Worm (Caenorhabditis elegans): ENCODE data around the gene nuaf-3.

nuaf-3 gene

ce11 chrIV:11148788-11149366 lies 35.2 kb upstream of the nuaf-3 start:
- TF ChIP-seq C38D4.7 (GFP tag; optimal IDR thresholded peaks at IDR 0.05) (no peak), hlh-8 (tag; optimal IDR thresholded peaks at IDR 0.05) (no peak), lin-11 (tag; optimal IDR thresholded peaks at IDR 0.05) (no peak), elt-2 (tag; optimal IDR thresholded peaks at IDR 0.05) (no peak), unc-3 (GFP tag; conservative IDR thresholded peaks at IDR 0.05) (no peak), unc-3 (tag; optimal IDR thresholded peaks at IDR 0.05) (no peak), ama-1 (optimal IDR thresholded peaks at IDR 0.05) (no peak), nhr-232 (tag; optimal IDR thresholded peaks at IDR 0.05) (no peak), hlh-6 (tag; optimal IDR thresholded peaks at IDR 0.05) (no peak), pat-9 (tag; optimal IDR thresholded peaks at IDR 0.05) (no peak)

- TF ChIP-seq sox-2 (GFP tag; IDR thresholded peaks at IDR 0.05) (no peak), pros-1 (tag; optimal IDR thresholded peaks at IDR 0.05) (no peak), pqm-1 (tag; optimal IDR thresholded peaks at IDR 0.05) (no peak), ztf-16 (tag; optimal IDR thresholded peaks at IDR 0.05) (no peak), nhr-11 (tag; optimal IDR thresholded peaks at IDR 0.05) (no peak), tbx-2 (tag; optimal IDR thresholded peaks at IDR 0.05) (peak; percentile 44), ceh-31 (tag; optimal IDR thresholded peaks at IDR 0.05) (peak; percentile 50), K02D7.2 (tag; optimal IDR thresholded peaks at IDR 0.05) (no peak), ceh-14 (tag; optimal IDR thresholded peaks at IDR 0.05) (no peak), ama-1 (optimal IDR thresholded peaks at IDR 0.05) (no peak), gmeb-2 (tag; optimal IDR thresholded peaks at IDR 0.05) (peak; percentile 12), pag-3 (tag; optimal IDR thresholded peaks at IDR 0.05; ENCODE audit: borderline replicate concordance) (no peak), unc-42 (tag; optimal IDR thresholded peaks at IDR 0.05) (peak; percentile 46), pax-1 (tag; optimal IDR thresholded peaks at IDR 0.05) (peak; percentile 66), elt-2 (tag; optimal IDR thresholded peaks at IDR 0.05) (peak; percentile 48), pha-2 (tag; optimal IDR thresholded peaks at IDR 0.05) (no peak), ceh-9 (tag; optimal IDR thresholded peaks at IDR 0.05) (no peak), ceh-34 (tag; optimal IDR thresholded peaks at IDR 0.05) (peak; percentile 14), dmd-4 (tag; optimal IDR thresholded peaks at IDR 0.05; ENCODE audit: borderline replicate concordance) (no peak), hlh-13 (GFP tag; optimal IDR thresholded peaks at IDR 0.05) (no peak), ceh-2 (tag; optimal IDR thresholded peaks at IDR 0.05) (no peak), rnt-1 (tag; optimal IDR thresholded peaks at IDR 0.05) (peak; percentile 3), fax-1 (tag; optimal IDR thresholded peaks at IDR 0.05) (no peak), ahr-1 (tag; optimal IDR thresholded peaks at IDR 0.05) (no peak), eyg-1 (tag; optimal IDR thresholded peaks at IDR 0.05) (no peak), C08G9.2 (tag; optimal IDR thresholded peaks at IDR 0.05) (no peak), unc-86 (tag; optimal IDR thresholded peaks at IDR 0.05) (no peak), hlh-15 (tag; optimal IDR thresholded peaks at IDR 0.05) (no peak), ceh-22 (tag; optimal IDR thresholded peaks at IDR 0.05) (no peak), sox-4 (tag; optimal IDR thresholded peaks at IDR 0.05) (no peak), unc-55 (GFP tag; optimal IDR thresholded peaks at IDR 0.05) (peak; percentile 37), pat-9 (tag; optimal IDR thresholded peaks at IDR 0.05) (no peak), ceh-18 (tag; optimal IDR thresholded peaks at IDR 0.05) (peak; percentile 39), npax-4 (tag; optimal IDR thresholded peaks at IDR 0.05) (no peak), hlh-30 (tag; optimal IDR thresholded peaks at IDR 0.05; ENCODE audit: insufficient read depth) (no peak), ceh-45 (GFP tag; IDR thresholded peaks at IDR 0.05) (no peak), Y22D7AL.16 (tag; optimal IDR thresholded peaks at IDR 0.05) (no peak), ceh-6 (GFP tag; optimal IDR thresholded peaks at IDR 0.05) (no peak), odd-2 (tag; optimal IDR thresholded peaks at IDR 0.05) (no peak), hlh-8 (tag; optimal IDR thresholded peaks at IDR 0.05) (no peak), mec-3 (tag; optimal IDR thresholded peaks at IDR 0.05; ENCODE audit: borderline replicate concordance) (no peak), unc-3 (GFP tag; conservative IDR thresholded peaks at IDR 0.05) (peak; percentile 29; the same call in 1 of the 2 replicates), unc-3 (tag; optimal IDR thresholded peaks at IDR 0.05) (no peak), syd-9 (tag; optimal IDR thresholded peaks at IDR 0.05) (no peak), lin-11 (tag; optimal IDR thresholded peaks at IDR 0.05) (no peak), F13H6.1 (tag; optimal IDR thresholded peaks at IDR 0.05) (peak; percentile 11)
These were observed 34.5 kb upstream of the nuaf-3 start, which contains the start of the genes F01G4.6 and pfd-1 for ce11 chrIV:11149454-11150163. Gene F01G4.6 (minus strand): TSS chrIV:11149504. Gene pfd-1 (plus strand): TSS chrIV:11150113.
